Worm (Caenorhabditis elegans): ENCODE measurements around the gene scc-2.

- TF ChIP-seq ceh-14 (tag; optimal IDR thresholded peaks at IDR 0.05) (no peak), ref-2 (tag; optimal IDR thresholded peaks at IDR 0.05) (no peak), unc-55 (GFP tag; optimal IDR thresholded peaks at IDR 0.05) (no peak), tbx-2 (tag; optimal IDR thresholded peaks at IDR 0.05) (no peak), eyg-1 (tag; optimal IDR thresholded peaks at IDR 0.05) (no peak), pha-4 (tag; optimal IDR thresholded peaks at IDR 0.05) (no peak), ceh-48 (tag; optimal IDR thresholded peaks at IDR 0.05) (no peak), nfya-1 (tag; optimal IDR thresholded peaks at IDR 0.05) (no peak), Y22D7AL.16 (tag; optimal IDR thresholded peaks at IDR 0.05) (no peak), dmd-4 (tag; optimal IDR thresholded peaks at IDR 0.05; ENCODE audit: borderline replicate concordance) (no peak), ama-1 (optimal IDR thresholded peaks at IDR 0.05) (no peak), pqm-1 (tag; optimal IDR thresholded peaks at IDR 0.05) (no peak), che-1 (tag; optimal IDR thresholded peaks at IDR 0.05) (no peak)
Measured at ce11 chrII:290282-290681, 26.8 kb upstream of the scc-2 start, which contains the start of gene djr-1.1.
